Fruit fly (Drosophila melanogaster) whole organism, embryonic: ENCODE measurements around the gene CG1622.

Experiments
- Abd-B ChIP-seq: fragments of 200-800 bp; sonication (Bioruptor generic); optimal IDR thresholded peaks from 2 replicates; lab custom pipeline; 2018; ENCODE audit warnings: missing biosample characterization, mild to moderate bottlenecking, missing genetic modification characterization, moderate library complexity
- Antp ChIP-seq: fragments of 200-800 bp; sonication (Bioruptor generic); optimal IDR thresholded peaks from 3 replicates; lab custom pipeline; 2016; ENCODE audit warnings: missing biosample characterization, missing genetic modification characterization
- Atf6 ChIP-seq: fragments of 200-800 bp; sonication (Bioruptor generic); IDR thresholded peaks from 2 replicates; pipeline ENCODE4 v1.3.6; 2022; ENCODE audit warnings: missing biosample characterization, missing genetic modification characterization
- Bdp1 ChIP-seq: fragments of 200-800 bp; sonication (Bioruptor generic); optimal IDR thresholded peaks from 3 replicates; lab custom pipeline; 2016; ENCODE audit warnings: missing biosample characterization, missing genetic modification characterization
- CG11696 ChIP-seq: fragments of 200-800 bp; sonication (Bioruptor generic); IDR thresholded peaks from 2 replicates; pipeline ENCODE4 v1.3.6; 2022; ENCODE audit warnings: missing biosample characterization, missing genetic modification characterization
- CG14667 ChIP-seq: fragments of 200-800 bp; sonication (Bioruptor generic); IDR thresholded peaks from 2 replicates; pipeline ENCODE4 v1.3.6; 2022; ENCODE audit warnings: missing biosample characterization, missing genetic modification characterization
- CG16779 ChIP-seq: fragments of 200-800 bp; sonication (Bioruptor generic); IDR thresholded peaks from 2 replicates; pipeline ENCODE4 v1.3.6; 2022; ENCODE audit warnings: missing biosample characterization, missing genetic modification characterization
- CG17568 ChIP-seq: fragments of 200-800 bp; sonication (Bioruptor generic); optimal IDR thresholded peaks from 2 replicates; lab custom pipeline; 2018; ENCODE audit warnings: missing biosample characterization, mild to moderate bottlenecking, missing genetic modification characterization, moderate library complexity
- CG18262 ChIP-seq: fragments of 200-800 bp; optimal IDR thresholded peaks from 3 replicates; lab custom pipeline; 2019; ENCODE audit warnings: missing biosample characterization, mild to moderate bottlenecking, missing genetic modification characterization, moderate library complexity
- CG2199 ChIP-seq: fragments of 200-800 bp; sonication (Bioruptor generic); IDR thresholded peaks from 3 replicates; pipeline ENCODE4 v1.3.6; 2022; ENCODE audit warnings: missing biosample characterization, missing genetic modification characterization
- CG2712 ChIP-seq: fragments of 200-800 bp; optimal IDR thresholded peaks from 3 replicates; lab custom pipeline; 2019; ENCODE audit warnings: missing biosample characterization, mild to moderate bottlenecking, missing genetic modification characterization, moderate library complexity
- CG3163 ChIP-seq: fragments of 200-800 bp; sonication (Bioruptor generic); optimal IDR thresholded peaks from 3 replicates; lab custom pipeline; 2016; ENCODE audit warnings: missing biosample characterization, missing genetic modification characterization
- CG34422 ChIP-seq: fragments of 200-800 bp; sonication (Bioruptor generic); IDR thresholded peaks from 3 replicates; pipeline ENCODE4 v1.3.6; 2022; ENCODE audit warnings: missing biosample characterization, missing genetic modification characterization
- CG42726 ChIP-seq: fragments of 200-800 bp; sonication (Bioruptor generic); IDR thresholded peaks from 2 replicates; pipeline ENCODE4 v1.3.6; 2022; ENCODE audit warnings: missing biosample characterization, missing genetic modification characterization; ENCODE audit not compliant: partially characterized antibody
- CG5953 ChIP-seq: fragments of 200-800 bp; sonication (Bioruptor generic); IDR thresholded peaks from 2 replicates; pipeline ENCODE4 v1.3.6; 2022; ENCODE audit warnings: missing biosample characterization, missing genetic modification characterization
- CG6175 ChIP-seq: fragments of 200-800 bp; sonication (Bioruptor generic); IDR thresholded peaks from 3 replicates; pipeline ENCODE4 v1.3.6; 2022; ENCODE audit warnings: missing biosample characterization, missing genetic modification characterization
- CG6689 ChIP-seq: fragments of 200-800 bp; sonication (Bioruptor generic); IDR thresholded peaks from 2 replicates; pipeline ENCODE4 v1.3.6; 2022; ENCODE audit warnings: missing biosample characterization, missing genetic modification characterization
- CG8290 ChIP-seq, 3 experiments: fragments of 200-800 bp; sonication (Bioruptor generic); optimal IDR thresholded peaks; 2 replicates each; lab custom pipeline; 2016 to 2019; ENCODE audit warnings: missing biosample characterization in 3 of 3, missing genetic modification characterization in 3 of 3, mild to moderate bottlenecking in 2 of 3, moderate library complexity in 1 of 3
- CG9932 ChIP-seq: fragments of 200-800 bp; sonication (Bioruptor generic); IDR thresholded peaks from 2 replicates; pipeline ENCODE4 v1.3.6; 2022; ENCODE audit warnings: missing biosample characterization, missing genetic modification characterization
- Dll ChIP-seq: fragments of 200-800 bp; sonication (Bioruptor generic); IDR thresholded peaks from 4 replicates; pipeline ENCODE4 v1.3.6; 2022; ENCODE audit warnings: missing biosample characterization, missing genetic modification characterization; ENCODE audit not compliant: partially characterized antibody
- E2f2 ChIP-seq: fragments of 200-800 bp; sonication (Bioruptor generic); IDR thresholded peaks from 2 replicates; pipeline ENCODE4 v1.3.6; 2022; ENCODE audit warnings: missing biosample characterization, missing genetic modification characterization
- Lpt ChIP-seq: fragments of >200 bp; optimal IDR thresholded peaks from 2 replicates; lab custom pipeline; 2018; ENCODE audit warnings: missing biosample characterization, missing genetic modification characterization
- MTF-1 ChIP-seq: fragments of 200-800 bp; sonication (Bioruptor generic); optimal IDR thresholded peaks from 2 replicates; lab custom pipeline; 2018; ENCODE audit warnings: missing biosample characterization, mild to moderate bottlenecking, missing genetic modification characterization, borderline replicate concordance
- Ravus ChIP-seq: fragments of 200-800 bp; sonication (Bioruptor generic); IDR thresholded peaks from 2 replicates; pipeline ENCODE4 v1.3.6; 2022; ENCODE audit warnings: missing biosample characterization, missing genetic modification characterization
- Sin3A ChIP-seq: fragments of >200 bp; optimal IDR thresholded peaks from 2 replicates; lab custom pipeline; 2018
- Six4 ChIP-seq: fragments of 200-800 bp; sonication (Bioruptor generic); optimal IDR thresholded peaks from 2 replicates; lab custom pipeline; 2016; ENCODE audit warnings: missing biosample characterization, missing genetic modification characterization
- Spps ChIP-seq: fragments of 200-800 bp; sonication (Bioruptor generic); optimal IDR thresholded peaks from 2 replicates; lab custom pipeline; 2018; ENCODE audit warnings: missing biosample characterization, mild to moderate bottlenecking, missing genetic modification characterization
- ash1 ChIP-seq: fragments of 200-800 bp; sonication (Bioruptor generic); optimal IDR thresholded peaks from 2 replicates; lab custom pipeline; 2018; ENCODE audit warnings: missing biosample characterization, mild to moderate bottlenecking, missing genetic modification characterization
- bab2 ChIP-seq: fragments of 200-800 bp; sonication (Bioruptor generic); optimal IDR thresholded peaks from 2 replicates; lab custom pipeline; 2016; ENCODE audit warnings: missing biosample characterization, missing genetic modification characterization
- bcd ChIP-seq: fragments of 200-800 bp; sonication (Bioruptor generic); optimal IDR thresholded peaks from 2 replicates; lab custom pipeline; 2017; ENCODE audit warnings: missing biosample characterization, mild to moderate bottlenecking, missing genetic modification characterization
- br ChIP-seq: fragments of >200 bp; optimal IDR thresholded peaks from 2 replicates; lab custom pipeline; 2017
- caup ChIP-seq: fragments of 200-800 bp; sonication (Bioruptor generic); optimal IDR thresholded peaks from 3 replicates; lab custom pipeline; 2017; ENCODE audit warnings: missing biosample characterization, mild to moderate bottlenecking, missing genetic modification characterization, moderate library complexity; ENCODE audit not compliant: severe bottlenecking
- chn ChIP-seq: fragments of 200-800 bp; sonication (Bioruptor generic); optimal IDR thresholded peaks from 2 replicates; lab custom pipeline; 2016; ENCODE audit warnings: missing biosample characterization, missing genetic modification characterization
- croc ChIP-seq: fragments of 200-800 bp; sonication (Bioruptor generic); conservative IDR thresholded peaks from 3 replicates; pipeline ENCODE4 v1.3.6; 2022; ENCODE audit warnings: missing biosample characterization, missing genetic modification characterization
- dan ChIP-seq: fragments of 200-800 bp; sonication (Bioruptor generic); IDR thresholded peaks from 2 replicates; pipeline ENCODE4 v1.3.6; 2022; ENCODE audit warnings: missing biosample characterization, missing genetic modification characterization
- dmrt99B ChIP-seq: fragments of 200-800 bp; sonication (Bioruptor generic); optimal IDR thresholded peaks from 2 replicates; lab custom pipeline; 2018; ENCODE audit warnings: missing biosample characterization, mild to moderate bottlenecking, missing genetic modification characterization, moderate library complexity
- eve ChIP-seq, 2 experiments: fragments of >200 bp; optimal IDR thresholded peaks; 2 replicates each; lab custom pipeline; 2017; ENCODE audit warnings: missing biosample characterization in 2 of 2, missing genetic modification characterization in 2 of 2
- ewg ChIP-seq: fragments of 200-800 bp; sonication (Bioruptor generic); optimal IDR thresholded peaks from 3 replicates; lab custom pipeline; 2017; ENCODE audit warnings: mild to moderate bottlenecking, missing biosample characterization, missing genetic modification reagents, missing genetic modification characterization
- exex ChIP-seq: fragments of 200-800 bp; sonication (Bioruptor generic); optimal IDR thresholded peaks from 4 replicates; lab custom pipeline; 2018; ENCODE audit warnings: missing biosample characterization, mild to moderate bottlenecking, missing genetic modification characterization, moderate library complexity
- fd96Cb ChIP-seq: fragments of 200-800 bp; sonication (Bioruptor generic); optimal IDR thresholded peaks from 2 replicates; lab custom pipeline; 2018; ENCODE audit warnings: missing biosample characterization, mild to moderate bottlenecking, missing genetic modification characterization, moderate library complexity
- fu2 ChIP-seq: fragments of 200-800 bp; sonication (Bioruptor generic); optimal IDR thresholded peaks from 2 replicates; lab custom pipeline; 2016; ENCODE audit warnings: missing biosample characterization, missing genetic modification characterization
- gem ChIP-seq: fragments of 200-800 bp; sonication (Bioruptor generic); optimal IDR thresholded peaks from 2 replicates; lab custom pipeline; 2019; ENCODE audit warnings: missing biosample characterization, mild to moderate bottlenecking, missing genetic modification characterization, moderate library complexity
- gsb ChIP-seq: fragments of 200-800 bp; sonication (Bioruptor generic); IDR thresholded peaks from 2 replicates; pipeline ENCODE4 v1.3.6; 2022; ENCODE audit warnings: missing biosample characterization, missing genetic modification characterization
- gsb-n ChIP-seq: fragments of 200-800 bp; sonication (Bioruptor generic); optimal IDR thresholded peaks from 3 replicates; lab custom pipeline; 2018; ENCODE audit warnings: missing biosample characterization, mild to moderate bottlenecking, missing genetic modification characterization
- hkb ChIP-seq, 2 experiments: fragments of 200-800 bp in 1 of 2; fragments of >200 bp in 1 of 2; sonication (Bioruptor generic) in 1 of 2; IDR thresholded peaks in 1 of 2; optimal IDR thresholded peaks in 1 of 2; 2 replicates each; pipeline versions ENCODE4 v1.3.6 to Lab custom; 2017 to 2022; ENCODE audit warnings: missing biosample characterization in 1 of 2, missing genetic modification characterization in 1 of 2
- jigr1 ChIP-seq: fragments of 200-800 bp; sonication (Bioruptor generic); IDR thresholded peaks from 3 replicates; pipeline ENCODE4 v1.3.6; 2022; ENCODE audit warnings: missing biosample characterization, missing genetic modification characterization
- odd ChIP-seq: fragments of 200-800 bp; sonication (Bioruptor generic); optimal IDR thresholded peaks from 2 replicates; lab custom pipeline; 2017; ENCODE audit warnings: missing biosample characterization, mild to moderate bottlenecking, missing genetic modification characterization
- ttk ChIP-seq: fragments of 200-800 bp; sonication (Bioruptor generic); IDR thresholded peaks from 2 replicates; pipeline ENCODE4 v2.1.2; 2022; ENCODE audit warnings: missing biosample characterization, missing genetic modification characterization
- zen2 ChIP-seq: fragments of 200-800 bp; sonication (Bioruptor generic); IDR thresholded peaks from 3 replicates; pipeline ENCODE4 v1.3.6; 2022; ENCODE audit warnings: missing biosample characterization, missing genetic modification characterization; ENCODE audit not compliant: partially characterized antibody
- zfh1 ChIP-seq: fragments of 200-800 bp; sonication (Bioruptor generic); IDR thresholded peaks from 3 replicates; pipeline ENCODE4 v1.3.6; 2022; ENCODE audit warnings: missing biosample characterization, missing genetic modification characterization

The CG1622 gene

dm6 chrX:13274429-13275095 is 22.3 kb upstream of the CG1622 start (continued):
- TF ChIP-seq CG11696: no peak
- TF ChIP-seq Dll (GFP tag; lab: Robert Waterston, UW): no peak
- TF ChIP-seq CG18262 (tag; lab: Kevin White, UChicago): peak; percentile 85
- peak; percentile 34; the same call in 1 of the 2 replicates for TF ChIP-seq CG9932 (GFP tag; lab: Robert Waterston, UW)
- TF ChIP-seq gsb-n: peak; percentile 59
- TF ChIP-seq ttk (GFP tag; lab: Robert Waterston, UW): no peak
- peak; percentile 26 for TF ChIP-seq odd
- TF ChIP-seq CG16779 (GFP tag; lab: Robert Waterston, UW): no peak
- no peak for TF ChIP-seq Lpt (GFP tag; lab: Kevin White, UChicago)
- no peak for TF ChIP-seq CG2199 (GFP tag; lab: Robert Waterston, UW)
- no peak for TF ChIP-seq br
- no peak for TF ChIP-seq Antp (GFP tag; lab: Kevin White, UChicago)
- TF ChIP-seq chn: no peak
- TF ChIP-seq MTF-1 (GFP tag; lab: Kevin White, UChicago): no peak
- TF ChIP-seq jigr1 (GFP tag; lab: Robert Waterston, UW): 0 out of 3 replicates have a peak, but pooled peaks have one; percentile 48
- TF ChIP-seq CG3163: no peak
- no peak for TF ChIP-seq exex (tag; lab: Kevin White, UChicago)
- peak; percentile 53; the same call in 1 of the 2 replicates for TF ChIP-seq CG6689 (GFP tag; lab: Robert Waterston, UW)
- TF ChIP-seq CG34422: peak; percentile 37; the same call in 1 of the 3 replicates
- TF ChIP-seq zen2: no peak
- no peak for TF ChIP-seq CG42726 (GFP tag; lab: Robert Waterston, UW)
- no peak for TF ChIP-seq fu2 (GFP tag; lab: Kevin White, UChicago)
- TF ChIP-seq eve (GFP tag; optimal IDR thresholded peaks at IDR 0.05; lab: Kevin White, UChicago): peak in 1 of 2 experiments; percentile 74
- peak; percentile 72 for TF ChIP-seq fd96Cb
- no peak for TF ChIP-seq bab2 (GFP tag; lab: Kevin White, UChicago)
- peak; percentile 7 for TF ChIP-seq ewg (GFP tag; lab: Kevin White, UChicago)
- TF ChIP-seq croc: peak; percentile 33; the same call in 1 of the 3 replicates
- TF ChIP-seq ash1 (GFP tag; lab: Kevin White, UChicago): no peak
- no peak for TF ChIP-seq CG6175
- peak; percentile 59 for TF ChIP-seq Spps (tag; lab: Kevin White, UChicago)
- no peak for TF ChIP-seq Atf6
- peak; percentile 40 for TF ChIP-seq Abd-B (GFP tag; lab: Kevin White, UChicago)
- no peak for TF ChIP-seq zfh1 (GFP tag; lab: Robert Waterston, UW)
- no peak for TF ChIP-seq Bdp1 (GFP tag; lab: Kevin White, UChicago)
- 0 out of 2 replicates have a peak, but pooled peaks have one; percentile 33 for TF ChIP-seq CG5953 (GFP tag; lab: Robert Waterston, UW)
- TF ChIP-seq dan (GFP tag; lab: Robert Waterston, UW): no peak
- TF ChIP-seq dmrt99B (tag; lab: Kevin White, UChicago): peak; percentile 79
- no peak for TF ChIP-seq Sin3A (lab: Kevin White, UChicago)
- no peak for TF ChIP-seq gsb (GFP tag; lab: Robert Waterston, UW)
- peak; percentile 84 for TF ChIP-seq CG2712 (tag; lab: Kevin White, UChicago)
- TF ChIP-seq CG17568 (GFP tag; lab: Kevin White, UChicago): no peak
- TF ChIP-seq E2f2 (GFP tag; lab: Robert Waterston, UW): no peak
- TF ChIP-seq caup (GFP tag; lab: Kevin White, UChicago): no peak
- peak; percentile 87 for TF ChIP-seq gem (tag; lab: Kevin White, UChicago)
- TF ChIP-seq Six4 (GFP tag; lab: Kevin White, UChicago): peak; percentile 35
- TF ChIP-seq hkb (optimal IDR thresholded peaks at IDR 0.05; lab: Kevin White, UChicago): no peak
- 0 out of 2 replicates have a peak, but pooled peaks have one; percentile 27 for TF ChIP-seq hkb (GFP tag; IDR thresholded peaks at IDR 0.05; lab: Robert Waterston, UW)
- 0 out of 2 replicates have a peak, but pooled peaks have one; percentile 16 for TF ChIP-seq CG14667
- no peak for TF ChIP-seq Ravus (GFP tag; lab: Robert Waterston, UW)
- no peak for TF ChIP-seq CG8290 (GFP tag; optimal IDR thresholded peaks at IDR 0.05; lab: Kevin White, UChicago)
- no peak for TF ChIP-seq CG8290 (tag; optimal IDR thresholded peaks at IDR 0.05; lab: Kevin White, UChicago)
- peak; percentile 34 for TF ChIP-seq bcd (GFP tag; lab: Kevin White, UChicago)
